Fruit fly (Drosophila melanogaster): ENCODE data around the gene CG31431.

- TF ChIP-seq foxo (GFP tag; optimal IDR thresholded peaks at IDR 0.05): no peak
- no peak for TF ChIP-seq N (GFP tag; optimal IDR thresholded peaks at IDR 0.05)
These were observed 33.9 kb upstream of the CG31431 start for dm6 chr3R:21836614-21837013.
